Worm (Caenorhabditis elegans): ENCODE results near the gene F53F4.11.

F53F4.11 gene

DNA sequence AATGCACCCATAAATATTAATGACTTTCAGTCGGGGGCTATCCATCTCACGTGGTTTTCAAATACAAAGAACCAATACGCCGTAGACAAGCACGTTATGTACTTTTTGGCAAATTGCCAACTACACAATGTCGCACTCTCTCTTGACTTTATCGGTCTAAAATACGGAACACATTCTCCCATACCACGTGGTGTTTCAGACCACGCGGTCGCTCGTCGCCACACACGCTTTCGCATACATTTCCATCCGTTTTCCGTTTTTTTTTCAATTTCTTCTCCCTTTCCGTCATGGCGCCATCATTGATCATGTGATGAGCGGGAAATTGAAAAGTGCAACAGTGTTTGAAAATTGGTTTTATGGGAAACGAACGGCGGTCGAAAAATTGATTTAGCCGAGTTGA is 34.3 kb upstream of the F53F4.11 start:
- TF ChIP-seq lsy-2 (tag; optimal IDR thresholded peaks at IDR 0.05) (peak in 1 of 2 experiments; percentile 86), dmd-4 (tag; optimal IDR thresholded peaks at IDR 0.05) (no peak), unc-55 (GFP tag; optimal IDR thresholded peaks at IDR 0.05) (peak; percentile 49), nhr-21 (tag; optimal IDR thresholded peaks at IDR 0.05) (peak; percentile 97), skn-1 (tag; optimal IDR thresholded peaks at IDR 0.05) (peak; percentile 49), ztf-1 (GFP tag; conservative IDR thresholded peaks at IDR 0.05) (no peak), Y55F3AM.14 (GFP tag; optimal IDR thresholded peaks at IDR 0.05) (peak; percentile 71), sma-3 (GFP tag; optimal IDR thresholded peaks at IDR 0.05) (peak; percentile 97), aly-2 (tag; optimal IDR thresholded peaks at IDR 0.05) (no peak), zag-1 (tag; optimal IDR thresholded peaks at IDR 0.05) (no peak), R02D3.7 (tag; optimal IDR thresholded peaks at IDR 0.05) (no peak), F13H6.1 (tag; optimal IDR thresholded peaks at IDR 0.05) (peak; percentile 95), nhr-11 (tag; optimal IDR thresholded peaks at IDR 0.05) (no peak), peb-1 (tag; optimal IDR thresholded peaks at IDR 0.05) (no peak), ceh-82 (tag; optimal IDR thresholded peaks at IDR 0.05) (no peak), C34F6.9 (tag; optimal IDR thresholded peaks at IDR 0.05) (peak; percentile 91), lin-39 (tag; optimal IDR thresholded peaks at IDR 0.05) (no peak), nhr-23 (tag; optimal IDR thresholded peaks at IDR 0.05) (no peak), nhr-129 (tag; optimal IDR thresholded peaks at IDR 0.05) (peak; percentile 93), blmp-1 (tag; optimal IDR thresholded peaks at IDR 0.05; ENCODE audit: insufficient read depth) (peak; percentile 97), nhr-77 (tag; optimal IDR thresholded peaks at IDR 0.05) (no peak), nhr-6 (tag; optimal IDR thresholded peaks at IDR 0.05) (no peak), nhr-12 (tag; optimal IDR thresholded peaks at IDR 0.05) (no peak), ZK546.5 (tag; optimal IDR thresholded peaks at IDR 0.05) (no peak), ztf-11 (tag; optimal IDR thresholded peaks at IDR 0.05) (no peak), nhr-237 (tag; optimal IDR thresholded peaks at IDR 0.05) (no peak), alr-1 (tag; optimal IDR thresholded peaks at IDR 0.05) (no peak), ztf-4 (tag; optimal IDR thresholded peaks at IDR 0.05) (peak; percentile 89), nhr-25 (tag; optimal IDR thresholded peaks at IDR 0.05) (peak; percentile 92), lin-11 (tag; optimal IDR thresholded peaks at IDR 0.05) (peak; percentile 52), gmeb-1 (tag; optimal IDR thresholded peaks at IDR 0.05) (peak; percentile 71), elt-1 (tag; optimal IDR thresholded peaks at IDR 0.05) (no peak), mbf-1 (tag; optimal IDR thresholded peaks at IDR 0.05) (no peak), lin-13 (GFP tag; optimal IDR thresholded peaks at IDR 0.05) (peak; percentile 42), elt-3 (tag; optimal IDR thresholded peaks at IDR 0.05) (no peak), sem-4 (tag; optimal IDR thresholded peaks at IDR 0.05) (peak; percentile 94), ama-1 (optimal IDR thresholded peaks at IDR 0.05) (peak; percentile 40), crh-2 (tag; optimal IDR thresholded peaks at IDR 0.05) (peak; percentile 93), mdl-1 (tag; optimal IDR thresholded peaks at IDR 0.05) (peak; percentile 91 to 94), nhr-10 (tag; optimal IDR thresholded peaks at IDR 0.05) (no peak), egl-27 (tag; optimal IDR thresholded peaks at IDR 0.05) (peak; percentile 94), unc-39 (tag; optimal IDR thresholded peaks at IDR 0.05) (no peak), unc-62 (GFP tag; optimal IDR thresholded peaks at IDR 0.05) (peak; percentile 49), fos-1 (tag; optimal IDR thresholded peaks at IDR 0.05) (peak; percentile 63), sma-9 (GFP tag; optimal IDR thresholded peaks at IDR 0.05) (peak; percentile 99), sma-9 (tag; optimal IDR thresholded peaks at IDR 0.05) (peak; percentile 55), mab-5 (tag; optimal IDR thresholded peaks at IDR 0.05) (peak; percentile 29), snpc-4 (tag; optimal IDR thresholded peaks at IDR 0.05) (peak; percentile 59), ceh-16 (tag; optimal IDR thresholded peaks at IDR 0.05) (peak; percentile 50)
